Worm (Caenorhabditis elegans) whole organism, L2 larva: ENCODE results near the gene spp-22.

Source experiments
- C34F6.9 ChIP-seq: fragments of 150-350 bp; optimal IDR thresholded peaks from 2 replicates; lab custom pipeline; 2014; ENCODE audit warnings: missing biosample characterization, missing genetic modification characterization
- ZK546.5 ChIP-seq: sonication (generic microtip); optimal IDR thresholded peaks from 2 replicates; lab custom pipeline; 2017; ENCODE audit warnings: missing biosample characterization, missing genetic modification characterization
- elt-3 ChIP-seq: sonication (generic microtip); optimal IDR thresholded peaks from 2 replicates; lab custom pipeline; 2017; ENCODE audit warnings: missing biosample characterization, missing genetic modification characterization
- mdl-1 ChIP-seq, 2 experiments: fragments of 150-350 bp in 1 of 2; sonication (generic microtip) in 1 of 2; optimal IDR thresholded peaks; 2 replicates each; lab custom pipeline; 2017; ENCODE audit warnings: missing biosample characterization in 2 of 2, missing genetic modification characterization in 2 of 2
- nhr-10 ChIP-seq: sonication (generic microtip); optimal IDR thresholded peaks from 2 replicates; lab custom pipeline; 2017; ENCODE audit warnings: missing biosample characterization, missing genetic modification characterization
- nhr-11 ChIP-seq: fragments of 150-350 bp; optimal IDR thresholded peaks from 2 replicates; lab custom pipeline; 2014; ENCODE audit warnings: missing biosample characterization, missing genetic modification characterization
- nhr-12 ChIP-seq: fragments of 150-350 bp; optimal IDR thresholded peaks from 2 replicates; lab custom pipeline; 2014; ENCODE audit warnings: missing biosample characterization, missing genetic modification characterization
- nhr-23 ChIP-seq: fragments of 150-350 bp; optimal IDR thresholded peaks from 2 replicates; lab custom pipeline; 2014; ENCODE audit warnings: missing biosample characterization, missing genetic modification reagents, missing genetic modification characterization
- nhr-6 ChIP-seq: fragments of 150-350 bp; optimal IDR thresholded peaks from 2 replicates; lab custom pipeline; 2014; ENCODE audit warnings: missing biosample characterization, missing genetic modification characterization
- nhr-77 ChIP-seq: fragments of 150-350 bp; optimal IDR thresholded peaks from 2 replicates; lab custom pipeline; 2014; ENCODE audit warnings: missing biosample characterization, missing genetic modification characterization
- unc-62 ChIP-seq: fragments of 150-350 bp; optimal IDR thresholded peaks from 2 replicates; lab custom pipeline; 2014; ENCODE audit warnings: missing biosample characterization, missing genetic modification reagents, missing genetic modification characterization
- zag-1 ChIP-seq: fragments of 150-350 bp; optimal IDR thresholded peaks from 2 replicates; lab custom pipeline; 2014; ENCODE audit warnings: missing biosample characterization, missing genetic modification characterization

- no peak for TF ChIP-seq nhr-12 (tag; lab: Kevin White, UChicago)
- no peak for TF ChIP-seq nhr-77 (tag; lab: Kevin White, UChicago)
- TF ChIP-seq mdl-1 (tag; optimal IDR thresholded peaks at IDR 0.05; lab: Kevin White, UChicago) = no peak
- no peak for TF ChIP-seq unc-62 (GFP tag; lab: Kevin White, UChicago)
- TF ChIP-seq C34F6.9 = no peak
- TF ChIP-seq nhr-10 (tag; lab: Kevin White, UChicago) = no peak
- no peak for TF ChIP-seq nhr-6 (tag; lab: Kevin White, UChicago)
- TF ChIP-seq ZK546.5 (tag; lab: Kevin White, UChicago) = no peak
- TF ChIP-seq zag-1 (tag; lab: Kevin White, UChicago) = no peak
- TF ChIP-seq nhr-11 = no peak
- no peak for TF ChIP-seq nhr-23
- no peak for TF ChIP-seq elt-3 (tag; lab: Kevin White, UChicago)
Observed at ce11 chrX:7256891-7257290, 45.4 kb downstream of the spp-22 start, which contains the start of gene F46H5.5.
